Worm (Caenorhabditis elegans): ENCODE results near the gene srd-41.
"Not testable (repeated sequence)": the region's sequence is repeated elsewhere in the genome, so short reads cannot be mapped to it uniquely, and the experiment has no call there.

srd-41 gene

ce11 chrX:12326424-12326823 is at the start of gene srd-41:
TSS of gene srd-41 (plus strand) at chrX:12326724.
- no peak for TF ChIP-seq W03F9.2 (tag; optimal IDR thresholded peaks at IDR 0.05)
- no peak for TF ChIP-seq him-1 (tag; optimal IDR thresholded peaks at IDR 0.05)

- TF ChIP-seq dao-5 (tag; optimal IDR thresholded peaks at IDR 0.05) (no peak), W03F9.2 (tag; optimal IDR thresholded peaks at IDR 0.05) (no peak), him-1 (tag; optimal IDR thresholded peaks at IDR 0.05) (no peak)
These were observed 46.0 kb upstream of the srd-41 start, which contains the start of gene C04B4.1 for ce11 chrX:12280477-12280876. TSS of gene C04B4.1 (plus strand) at chrX:12280777.

- TF ChIP-seq W03F9.2 (tag; optimal IDR thresholded peaks at IDR 0.05) = no peak
- no peak for TF ChIP-seq him-1 (tag; optimal IDR thresholded peaks at IDR 0.05)
- TF ChIP-seq dao-5 (tag; optimal IDR thresholded peaks at IDR 0.05) = no peak
These were observed 43.6 kb upstream of the srd-41 start, which contains the start of gene C04B4.2 for ce11 chrX:12282911-12283310. TSS of gene C04B4.2 (plus strand) at chrX:12283281.

- TF ChIP-seq him-1 (tag; optimal IDR thresholded peaks at IDR 0.05) (no peak), dao-5 (tag; optimal IDR thresholded peaks at IDR 0.05) (no peak), W03F9.2 (tag; optimal IDR thresholded peaks at IDR 0.05) (no peak)
These were observed 42.4 kb upstream of the srd-41 start for ce11 chrX:12284161-12284560.

ce11 chrX:12285496-12285895 is 41.0 kb upstream of the srd-41 start, which contains the start of gene lips-2:
TSS of gene lips-2 (plus strand) at chrX:12285796.
- TF ChIP-seq W03F9.2 (tag; optimal IDR thresholded peaks at IDR 0.05) (no peak), him-1 (tag; optimal IDR thresholded peaks at IDR 0.05) (no peak), dao-5 (tag; optimal IDR thresholded peaks at IDR 0.05) (no peak)

ce11 chrX:12288254-12288653 is 38.3 kb upstream of the srd-41 start, which contains the start of gene C04B4.5:
TSS of gene C04B4.5 (minus strand) at chrX:12288354.
- TF ChIP-seq dao-5 (tag; optimal IDR thresholded peaks at IDR 0.05) = no peak
- TF ChIP-seq W03F9.2 (tag; optimal IDR thresholded peaks at IDR 0.05) = no peak

- TF ChIP-seq dao-5 (tag; optimal IDR thresholded peaks at IDR 0.05) = no peak
- no peak for TF ChIP-seq him-1 (tag; optimal IDR thresholded peaks at IDR 0.05)
- TF ChIP-seq W03F9.2 (tag; optimal IDR thresholded peaks at IDR 0.05) = no peak
These were observed 36.0 kb upstream of the srd-41 start, which contains the start of gene C04B4.4 for ce11 chrX:12290539-12290938. TSS of gene C04B4.4 (plus strand) at chrX:12290839.

- TF ChIP-seq dao-5 (tag; optimal IDR thresholded peaks at IDR 0.05) = no peak
- TF ChIP-seq W03F9.2 (tag; optimal IDR thresholded peaks at IDR 0.05) = no peak
- TF ChIP-seq him-1 (tag; optimal IDR thresholded peaks at IDR 0.05) = no peak
These were observed 32.3 kb upstream of the srd-41 start, which contains the start of gene W06D11.1 for ce11 chrX:12294263-12294662. TSS of gene W06D11.1 (plus strand) at chrX:12294563.

ce11 chrX:12296392-12296791 is 30.1 kb upstream of the srd-41 start, which contains the start of gene W06D11.2:
TSS of gene W06D11.2 (minus strand) at chrX:12296730.
- TF ChIP-seq W03F9.2 (tag; optimal IDR thresholded peaks at IDR 0.05) = no peak
- TF ChIP-seq dao-5 (tag; optimal IDR thresholded peaks at IDR 0.05) = no peak
- no peak for TF ChIP-seq him-1 (tag; optimal IDR thresholded peaks at IDR 0.05)

- TF ChIP-seq W03F9.2 (tag; optimal IDR thresholded peaks at IDR 0.05) (no peak), dao-5 (tag; optimal IDR thresholded peaks at IDR 0.05) (no peak), him-1 (tag; optimal IDR thresholded peaks at IDR 0.05) (no peak)
These were observed 28.2 kb upstream of the srd-41 start, which contains the start of gene W06D11.3 for ce11 chrX:12298324-12298723. TSS of gene W06D11.3 (plus strand) at chrX:12298683.

ce11 chrX:12299834-12300233 is 26.7 kb upstream of the srd-41 start, which contains the start of gene W06D11.5:
TSS of gene W06D11.5 (plus strand) at chrX:12300134.
- TF ChIP-seq dao-5 (tag; optimal IDR thresholded peaks at IDR 0.05) (no peak), him-1 (tag; optimal IDR thresholded peaks at IDR 0.05) (no peak), W03F9.2 (tag; optimal IDR thresholded peaks at IDR 0.05) (no peak)

- TF ChIP-seq dao-5, W03F9.2, him-1 (tag; optimal IDR thresholded peaks at IDR 0.05): not testable (repeated sequence)
These were observed 23.8 kb upstream of the srd-41 start, which contains the start of gene dot-1.3 for ce11 chrX:12302755-12303154. TSS of gene dot-1.3 (minus strand) at chrX:12302855.

- TF ChIP-seq W03F9.2 (tag; optimal IDR thresholded peaks at IDR 0.05) = no peak
- no peak for TF ChIP-seq him-1 (tag; optimal IDR thresholded peaks at IDR 0.05)
- TF ChIP-seq dao-5 (tag; optimal IDR thresholded peaks at IDR 0.05) = no peak
These were observed 22.3 kb upstream of the srd-41 start for ce11 chrX:12304231-12304630.

- TF ChIP-seq dao-5 (tag; optimal IDR thresholded peaks at IDR 0.05) (no peak), W03F9.2 (tag; optimal IDR thresholded peaks at IDR 0.05) (no peak)
These were observed 20.0 kb upstream of the srd-41 start, which contains the start of gene phf-32 for ce11 chrX:12306565-12306964. TSS of gene phf-32 (plus strand) at chrX:12306865.

ce11 chrX:12308045-12308499 is 18.5 kb upstream of the srd-41 start, which contains the start of gene F17A2.16:
TSS of gene F17A2.16 (plus strand) at chrX:12308449.
- TF ChIP-seq him-1, W03F9.2, dao-5 (tag; optimal IDR thresholded peaks at IDR 0.05): not testable (repeated sequence)
